Fruit fly (Drosophila melanogaster) whole organism, wandering third instar larva: ENCODE results near the gene CG42788.

Experiments used
- GATAd ChIP-seq: sonication (Bioruptor generic); optimal IDR thresholded peaks from 2 replicates; lab custom pipeline; 2016; ENCODE audit warnings: missing biosample characterization, missing genetic modification characterization
- Hr78 ChIP-seq: fragments of >200 bp; optimal IDR thresholded peaks from 2 replicates; lab custom pipeline; 2017; ENCODE audit warnings: missing biosample characterization, missing genetic modification characterization
- h ChIP-seq: fragments of 200-800 bp; sonication (Bioruptor generic); optimal IDR thresholded peaks from 3 replicates; lab custom pipeline; 2016; ENCODE audit warnings: missing biosample characterization, mild to moderate bottlenecking, missing genetic modification characterization
- jim ChIP-seq: fragments of 175-275, 200-325 bp; sonication (Bioruptor generic); optimal IDR thresholded peaks from 2 replicates; lab custom pipeline; 2016; ENCODE audit warnings: missing biosample characterization, mild to moderate bottlenecking, missing genetic modification characterization
- psq ChIP-seq: fragments of 200-800 bp; sonication (Bioruptor generic); optimal IDR thresholded peaks from 3 replicates; lab custom pipeline; 2017; ENCODE audit warnings: missing biosample characterization, mild to moderate bottlenecking, missing genetic modification characterization, moderate library complexity
- usp ChIP-seq: fragments of >200 bp; optimal IDR thresholded peaks from 2 replicates; lab custom pipeline; 2017; ENCODE audit warnings: missing biosample characterization, missing genetic modification characterization

- no peak for TF ChIP-seq GATAd
- TF ChIP-seq psq, result no peak
- TF ChIP-seq Hr78 (GFP tag; lab: Kevin White, UChicago), result no peak
- TF ChIP-seq jim (GFP tag; lab: Kevin White, UChicago), result no peak
- no peak for TF ChIP-seq usp
- no peak for TF ChIP-seq h (GFP tag; lab: Kevin White, UChicago)
Observed at dm6 chr3R:15177230-15177629, 45.5 kb upstream of the CG42788 start.
